Worm (Caenorhabditis elegans): Measurements from ENCODE around the gene ccg-1.

Gene ccg-1

DNA sequence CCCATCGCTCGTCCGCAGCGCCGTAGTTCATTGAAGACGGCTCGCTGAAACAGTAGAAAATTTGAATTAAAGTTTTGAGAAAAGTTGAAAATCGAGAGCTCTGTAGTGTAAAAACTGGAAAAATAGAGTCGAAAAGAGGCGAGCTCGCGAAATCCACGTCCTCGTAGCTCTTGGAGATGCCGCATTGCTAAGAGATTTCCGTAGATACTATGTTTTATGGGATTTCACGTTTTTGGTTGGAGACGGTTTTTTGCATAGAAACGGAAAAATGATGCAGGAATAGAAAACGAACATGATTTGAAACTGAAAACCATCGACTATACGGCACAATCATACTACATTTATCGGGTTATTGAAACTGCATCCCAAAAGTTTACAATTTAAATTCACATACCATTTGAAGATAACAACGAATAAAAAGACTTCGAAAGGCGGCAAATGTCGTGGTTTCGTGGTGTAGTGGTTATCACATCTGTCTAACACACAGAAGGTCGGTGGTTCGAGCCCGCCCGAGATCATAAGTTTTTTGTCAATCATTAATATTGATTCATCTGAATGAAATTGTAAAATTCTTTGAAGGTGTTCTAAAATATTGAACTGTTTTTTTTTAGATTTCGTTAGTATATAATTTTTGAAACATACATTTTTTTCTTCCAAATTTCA lies 40.5 kb downstream of the ccg-1 start, which contains the start of gene pkd-2 (continued):
- TF ChIP-seq attf-6 (GFP tag; IDR thresholded peaks at IDR 0.05) (peak; percentile 99), Y53F4B.3 (GFP tag; IDR thresholded peaks at IDR 0.05) (no peak), nhr-120 (GFP tag; IDR thresholded peaks at IDR 0.05) (no peak), hmg-20 (GFP tag; IDR thresholded peaks at IDR 0.05) (no peak), T07F8.4 (tag; optimal IDR thresholded peaks at IDR 0.05) (no peak), mcd-1 (GFP tag; IDR thresholded peaks at IDR 0.05) (no peak), hmg-1.2 (GFP tag; IDR thresholded peaks at IDR 0.05) (0 out of 2 replicates have a peak, but pooled peaks have one; percentile 17), ccch-3 (GFP tag; optimal IDR thresholded peaks at IDR 0.05) (no peak)

DNA sequence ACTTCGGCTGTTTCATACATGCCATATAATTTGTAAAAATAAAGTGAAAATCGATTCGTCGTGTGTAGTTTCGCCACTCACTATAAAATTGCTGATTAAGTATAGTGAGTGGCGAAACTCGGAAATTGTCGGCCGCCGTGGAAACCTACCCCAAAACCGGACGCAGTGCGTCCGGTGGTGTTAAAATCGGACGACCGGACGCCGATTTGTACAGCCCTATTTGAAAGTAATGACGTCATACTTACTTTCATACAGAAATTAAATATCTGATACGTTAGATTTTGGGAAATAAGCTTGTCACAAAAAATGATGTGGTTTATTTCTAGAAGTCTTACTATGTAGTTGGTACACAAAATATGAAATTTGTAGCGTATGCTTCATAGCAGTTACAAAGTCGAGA lies 41.3 kb downstream of the ccg-1 start:
- TF ChIP-seq egl-44 (GFP tag; IDR thresholded peaks at IDR 0.05) (no peak), repo-1 (tag; optimal IDR thresholded peaks at IDR 0.05) (no peak), C06A6.2 (GFP tag; conservative IDR thresholded peaks at IDR 0.05) (no peak), K12H6.12 (tag; optimal IDR thresholded peaks at IDR 0.05) (no peak), ccch-3 (GFP tag; optimal IDR thresholded peaks at IDR 0.05) (no peak), D2030.7 (GFP tag; IDR thresholded peaks at IDR 0.05) (peak; percentile 69), F52B5.7 (tag; optimal IDR thresholded peaks at IDR 0.05) (no peak), F33H1.4 (GFP tag; IDR thresholded peaks at IDR 0.05) (no peak), madf-3 (GFP tag; IDR thresholded peaks at IDR 0.05) (no peak), ZK185.1 (tag; optimal IDR thresholded peaks at IDR 0.05; ENCODE audit: poor library complexity, severe bottlenecking) (no peak), him-1 (tag; optimal IDR thresholded peaks at IDR 0.05) (no peak), F49E8.2 (tag; optimal IDR thresholded peaks at IDR 0.05; ENCODE audit: insufficient read depth) (peak; percentile 58), somi-1 (GFP tag; optimal IDR thresholded peaks at IDR 0.05) (no peak), athp-1 (tag; optimal IDR thresholded peaks at IDR 0.05) (no peak), atf-7 (tag; optimal IDR thresholded peaks at IDR 0.05) (no peak), Y56A3A.18 (GFP tag; IDR thresholded peaks at IDR 0.05) (no peak), let-607 (tag; optimal IDR thresholded peaks at IDR 0.05) (no peak), attf-3 (GFP tag; conservative IDR thresholded peaks at IDR 0.05) (no peak), T07F8.4 (tag; optimal IDR thresholded peaks at IDR 0.05) (no peak), lag-1 (GFP tag; IDR thresholded peaks at IDR 0.05) (no peak), zfh-2 (GFP tag; conservative IDR thresholded peaks at IDR 0.05) (no peak), nfyb-1 (GFP tag; IDR thresholded peaks at IDR 0.05) (no peak), ceh-58 (GFP tag; IDR thresholded peaks at IDR 0.05) (no peak), ceh-79 (tag; optimal IDR thresholded peaks at IDR 0.05) (no peak), fkh-3 (tag; optimal IDR thresholded peaks at IDR 0.05) (no peak), aptf-3 (GFP tag; IDR thresholded peaks at IDR 0.05) (no peak), chd-7 (tag; optimal IDR thresholded peaks at IDR 0.05) (no peak), F39B2.1 (GFP tag; IDR thresholded peaks at IDR 0.05) (no peak), snpc-1.3 (tag; optimal IDR thresholded peaks at IDR 0.05; ENCODE audit: insufficient read depth) (peak; percentile 81), unc-62 (GFP tag; optimal IDR thresholded peaks at IDR 0.05) (no peak), snpc-4 (GFP tag; optimal IDR thresholded peaks at IDR 0.05) (peak; percentile 95), snpc-4 (tag; optimal IDR thresholded peaks at IDR 0.05) (peak; percentile 96 to 99 (median 96)), mxl-1 (tag; optimal IDR thresholded peaks at IDR 0.05) (no peak), mes-4 (tag; optimal IDR thresholded peaks at IDR 0.05) (no peak), ceh-27 (GFP tag; optimal IDR thresholded peaks at IDR 0.05) (no peak), tbp1 (GFP tag; optimal IDR thresholded peaks at IDR 0.05) (peak; percentile 69), rec-8 (tag; optimal IDR thresholded peaks at IDR 0.05) (no peak), C17E4.6 (GFP tag; IDR thresholded peaks at IDR 0.05) (no peak), F57C9.4 (tag; optimal IDR thresholded peaks at IDR 0.05) (no peak), B0261.1 (tag; optimal IDR thresholded peaks at IDR 0.05) (no peak), tbx-9 (tag; optimal IDR thresholded peaks at IDR 0.05; ENCODE audit: borderline replicate concordance) (no peak)

All from whole organism, young adult.